Worm (Caenorhabditis elegans) whole organism, L3 larva: ENCODE data around the gene cpg-2.

Experiments used
- R02D3.7 ChIP-seq: fragments of 150-350 bp; optimal IDR thresholded peaks from 2 replicates; lab custom pipeline; 2014; ENCODE audit warnings: missing biosample characterization, missing genetic modification characterization
- ZK546.5 ChIP-seq: sonication (generic microtip); optimal IDR thresholded peaks from 2 replicates; lab custom pipeline; 2017; ENCODE audit warnings: missing biosample characterization, missing genetic modification characterization
- aly-2 ChIP-seq: fragments of 150-350 bp; optimal IDR thresholded peaks from 2 replicates; lab custom pipeline; 2014; ENCODE audit warnings: missing biosample characterization, missing genetic modification characterization
- ama-1 ChIP-seq: fragments of 150-350 bp; optimal IDR thresholded peaks from 2 replicates; lab custom pipeline; 2018
- ceh-16 ChIP-seq: sonication (generic microtip); optimal IDR thresholded peaks from 2 replicates; lab custom pipeline; 2017; ENCODE audit warnings: missing biosample characterization, missing genetic modification characterization
- ceh-28 ChIP-seq: fragments of 150-350 bp; optimal IDR thresholded peaks from 2 replicates; lab custom pipeline; 2014; ENCODE audit warnings: missing biosample characterization, missing genetic modification reagents, missing genetic modification characterization
- ceh-9 ChIP-seq: sonication (generic microtip); optimal IDR thresholded peaks from 2 replicates; lab custom pipeline; 2018; ENCODE audit warnings: missing biosample characterization, missing genetic modification characterization
- egl-27 ChIP-seq: sonication (generic microtip); optimal IDR thresholded peaks from 4 replicates; lab custom pipeline; 2017; ENCODE audit warnings: missing biosample characterization, missing genetic modification reagents, missing genetic modification characterization
- egl-5 ChIP-seq: fragments of 150-350 bp; optimal IDR thresholded peaks from 2 replicates; lab custom pipeline; 2017; ENCODE audit warnings: missing biosample characterization, missing genetic modification reagents, missing genetic modification characterization, inconsistent platforms
- elt-1 ChIP-seq: fragments of 150-350 bp; optimal IDR thresholded peaks from 2 replicates; lab custom pipeline; 2014; ENCODE audit warnings: missing biosample characterization, missing genetic modification characterization
- elt-2 ChIP-seq: sonication (generic microtip); optimal IDR thresholded peaks from 2 replicates; lab custom pipeline; 2016; ENCODE audit warnings: missing genetic modification reagents, mild to moderate bottlenecking, missing genetic modification characterization, missing compliant biosample characterization
- elt-3 ChIP-seq, 3 experiments: fragments of 150-350 bp in 1 of 3; sonication (generic microtip) in 2 of 3; optimal IDR thresholded peaks; 2 replicates in 2 of 3; 4 replicates in 1 of 3; lab custom pipeline; 2014 to 2017; ENCODE audit warnings: missing biosample characterization in 3 of 3, missing genetic modification characterization in 3 of 3
- fos-1 ChIP-seq: fragments of 150-350 bp; optimal IDR thresholded peaks from 2 replicates; lab custom pipeline; 2014; ENCODE audit warnings: missing biosample characterization, missing genetic modification characterization
- hmg-11 ChIP-seq: sonication (generic microtip); optimal IDR thresholded peaks from 2 replicates; lab custom pipeline; 2016; ENCODE audit warnings: missing genetic modification characterization, missing compliant biosample characterization
- jun-1 ChIP-seq: fragments of 150-350 bp; optimal IDR thresholded peaks from 2 replicates; lab custom pipeline; 2014; ENCODE audit warnings: missing biosample characterization, missing genetic modification reagents, missing genetic modification characterization
- lin-15B ChIP-seq: fragments of 150-350 bp; optimal IDR thresholded peaks from 2 replicates; lab custom pipeline; 2014; ENCODE audit warnings: missing biosample characterization, missing genetic modification characterization
- lin-39 ChIP-seq: fragments of 150-350 bp; optimal IDR thresholded peaks from 2 replicates; lab custom pipeline; 2018; ENCODE audit warnings: missing biosample characterization, missing genetic modification reagents, missing genetic modification characterization
- lsy-12 ChIP-seq: sonication (generic microtip); optimal IDR thresholded peaks from 2 replicates; lab custom pipeline; 2016; ENCODE audit warnings: mild to moderate bottlenecking, missing genetic modification characterization, missing compliant biosample characterization
- mdl-1 ChIP-seq: fragments of 150-350 bp; optimal IDR thresholded peaks from 2 replicates; lab custom pipeline; 2014; ENCODE audit warnings: missing biosample characterization, missing genetic modification characterization
- mml-1 ChIP-seq: fragments of 150-350 bp; sonication (generic microtip); optimal IDR thresholded peaks from 3 replicates; lab custom pipeline; 2014; ENCODE audit warnings: missing biosample characterization, missing genetic modification characterization
- nfya-1 ChIP-seq: sonication (generic microtip); optimal IDR thresholded peaks from 2 replicates; lab custom pipeline; 2017; ENCODE audit warnings: missing genetic modification characterization, mild to moderate bottlenecking, missing compliant biosample characterization, antibody characterized with exemption, moderate library complexity; ENCODE audit not compliant: insufficient read depth
- nhr-11 ChIP-seq: fragments of 150-350 bp; optimal IDR thresholded peaks from 2 replicates; lab custom pipeline; 2014; ENCODE audit warnings: missing biosample characterization, missing genetic modification characterization
- nhr-12 ChIP-seq: fragments of 150-350 bp; optimal IDR thresholded peaks from 2 replicates; lab custom pipeline; 2014; ENCODE audit warnings: missing biosample characterization, missing genetic modification characterization
- nhr-23 ChIP-seq: fragments of 150-350 bp; optimal IDR thresholded peaks from 2 replicates; lab custom pipeline; 2014; ENCODE audit warnings: missing biosample characterization, missing genetic modification reagents, missing genetic modification characterization
- nhr-25 ChIP-seq: sonication (generic microtip); optimal IDR thresholded peaks from 2 replicates; lab custom pipeline; 2017; ENCODE audit warnings: missing biosample characterization, missing genetic modification characterization
- nhr-28 ChIP-seq: fragments of 150-350 bp; optimal IDR thresholded peaks from 2 replicates; lab custom pipeline; 2014; ENCODE audit warnings: missing biosample characterization, missing genetic modification characterization
- nhr-43 ChIP-seq: sonication (generic microtip); optimal IDR thresholded peaks from 2 replicates; lab custom pipeline; 2016; ENCODE audit warnings: mild to moderate bottlenecking, missing genetic modification characterization, missing compliant biosample characterization; ENCODE audit not compliant: poor library complexity, severe bottlenecking
- nhr-67 ChIP-seq: fragments of 150-350 bp; optimal IDR thresholded peaks from 2 replicates; lab custom pipeline; 2014; ENCODE audit warnings: missing biosample characterization, missing genetic modification characterization
- nhr-76 ChIP-seq: fragments of 150-350 bp; sonication (generic microtip); optimal IDR thresholded peaks from 5 replicates; lab custom pipeline; 2014; ENCODE audit warnings: missing biosample characterization, missing genetic modification characterization
- pha-4 ChIP-seq: fragments of 150-350 bp; optimal IDR thresholded peaks from 2 replicates; lab custom pipeline; 2014; ENCODE audit warnings: missing biosample characterization, missing genetic modification reagents, missing genetic modification characterization
- pqm-1 ChIP-seq: fragments of 150-350 bp; optimal IDR thresholded peaks from 2 replicates; lab custom pipeline; 2017; ENCODE audit warnings: missing biosample characterization, missing genetic modification characterization, inconsistent platforms
- sea-2 ChIP-seq: fragments of 150-350 bp; sonication (generic microtip); optimal IDR thresholded peaks from 4 replicates; lab custom pipeline; 2014; ENCODE audit warnings: missing biosample characterization, missing genetic modification reagents, missing genetic modification characterization
- skn-1 ChIP-seq: fragments of 150-350 bp; optimal IDR thresholded peaks from 2 replicates; lab custom pipeline; 2014; ENCODE audit warnings: missing biosample characterization, missing genetic modification characterization
- snpc-4 ChIP-seq: fragments of 150-350 bp; optimal IDR thresholded peaks from 2 replicates; lab custom pipeline; 2014; ENCODE audit warnings: missing biosample characterization, missing genetic modification characterization
- tbx-2 ChIP-seq: sonication (generic microtip); optimal IDR thresholded peaks from 2 replicates; lab custom pipeline; 2016; ENCODE audit warnings: mild to moderate bottlenecking, missing genetic modification characterization, missing compliant biosample characterization
- unc-39 ChIP-seq: sonication (generic microtip); optimal IDR thresholded peaks from 4 replicates; lab custom pipeline; 2017; ENCODE audit warnings: missing biosample characterization, missing genetic modification characterization
- unc-62 ChIP-seq: fragments of 150-350 bp; sonication (generic microtip); optimal IDR thresholded peaks from 4 replicates; lab custom pipeline; 2014; ENCODE audit warnings: missing biosample characterization, missing genetic modification reagents, missing genetic modification characterization
- zag-1 ChIP-seq: fragments of 150-350 bp; optimal IDR thresholded peaks from 2 replicates; lab custom pipeline; 2014; ENCODE audit warnings: missing biosample characterization, missing genetic modification characterization
- ztf-11 ChIP-seq: fragments of 150-350 bp; optimal IDR thresholded peaks from 2 replicates; lab custom pipeline; 2014; ENCODE audit warnings: missing biosample characterization, missing genetic modification characterization
- ztf-4 ChIP-seq: fragments of 150-350 bp; optimal IDR thresholded peaks from 2 replicates; lab custom pipeline; 2014; ENCODE audit warnings: missing biosample characterization, missing genetic modification characterization

cpg-2 gene

DNA sequence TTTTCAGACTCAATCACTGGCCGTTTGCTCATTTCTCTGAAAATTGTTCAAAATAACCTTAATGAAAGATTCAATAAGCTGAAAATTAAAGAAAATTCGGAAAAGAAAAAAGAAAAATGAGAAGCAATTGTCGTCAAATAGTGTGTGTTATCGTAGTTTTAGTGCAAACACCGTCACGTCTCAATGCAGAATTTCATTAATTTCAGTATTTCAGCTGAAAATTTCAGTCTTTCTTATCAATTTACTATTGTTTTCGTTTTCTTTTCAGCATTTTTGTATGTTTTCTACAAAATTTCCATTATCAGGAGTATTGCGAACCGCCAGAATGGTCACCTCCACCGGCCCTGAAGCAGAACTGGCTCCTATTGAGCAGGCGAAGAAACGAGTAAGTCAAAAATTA lies 19.1 kb upstream of the cpg-2 start, which contains the start of the genes B0280.9 and rpia-1:
TSS of gene B0280.9 (minus strand) at position 36 of the 400 bp plus-strand sequence.
TSS of gene rpia-1 (plus strand) at position 269 of the 400 bp plus-strand sequence.
- TF ChIP-seq lin-15B (tag; lab: Kevin White, UChicago) (peak; percentile 21), pqm-1 (peak; percentile 56), unc-39 (tag; lab: Kevin White, UChicago) (no peak), elt-3 (tag; optimal IDR thresholded peaks at IDR 0.05; lab: Kevin White, UChicago) (no peak), elt-2 (peak; percentile 68), jun-1 (tag; lab: Kevin White, UChicago) (no peak), nhr-23 (tag; lab: Kevin White, UChicago) (peak; percentile 35), hmg-11 (tag; lab: Kevin White, UChicago) (peak; percentile 23), pha-4 (tag; lab: Kevin White, UChicago) (peak; percentile 59), nfya-1 (peak; percentile 18), skn-1 (peak; percentile 12)

DNA sequence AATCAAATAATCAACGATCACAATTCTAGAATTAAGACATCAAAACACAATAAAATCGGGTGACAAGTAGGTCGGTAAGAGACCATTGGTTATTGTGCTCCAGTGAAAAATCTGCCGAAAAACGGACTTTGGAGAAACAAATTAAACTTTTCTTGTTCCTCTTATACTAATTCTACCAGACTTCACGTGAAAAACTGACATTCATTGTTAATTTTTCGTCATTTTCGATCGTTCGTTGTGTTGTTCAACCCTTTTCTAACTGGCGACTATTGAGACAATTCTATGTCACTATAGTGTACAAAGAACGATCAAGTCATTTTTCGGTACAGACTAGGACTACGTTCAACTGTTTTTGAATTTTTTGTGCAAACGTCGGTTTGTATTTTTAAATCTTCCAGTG lies 16.7 kb upstream of the cpg-2 start:
- no peak for TF ChIP-seq nhr-67 (tag; lab: Kevin White, UChicago)
- TF ChIP-seq elt-2, result peak; percentile 26
- TF ChIP-seq nhr-25, result peak; percentile 42
- peak; percentile 46 for TF ChIP-seq egl-27 (tag; lab: Kevin White, UChicago)
- no peak for TF ChIP-seq unc-62 (GFP tag; lab: Kevin White, UChicago)
- TF ChIP-seq jun-1 (tag; lab: Kevin White, UChicago), result peak; percentile 22
- TF ChIP-seq nhr-43 (tag; lab: Kevin White, UChicago), result peak; percentile 28
- peak; percentile 31 for TF ChIP-seq pha-4 (tag; lab: Kevin White, UChicago)
- TF ChIP-seq nhr-23 (tag; lab: Kevin White, UChicago), result peak; percentile 68
- TF ChIP-seq fos-1, result no peak
- TF ChIP-seq pqm-1, result peak; percentile 63

DNA sequence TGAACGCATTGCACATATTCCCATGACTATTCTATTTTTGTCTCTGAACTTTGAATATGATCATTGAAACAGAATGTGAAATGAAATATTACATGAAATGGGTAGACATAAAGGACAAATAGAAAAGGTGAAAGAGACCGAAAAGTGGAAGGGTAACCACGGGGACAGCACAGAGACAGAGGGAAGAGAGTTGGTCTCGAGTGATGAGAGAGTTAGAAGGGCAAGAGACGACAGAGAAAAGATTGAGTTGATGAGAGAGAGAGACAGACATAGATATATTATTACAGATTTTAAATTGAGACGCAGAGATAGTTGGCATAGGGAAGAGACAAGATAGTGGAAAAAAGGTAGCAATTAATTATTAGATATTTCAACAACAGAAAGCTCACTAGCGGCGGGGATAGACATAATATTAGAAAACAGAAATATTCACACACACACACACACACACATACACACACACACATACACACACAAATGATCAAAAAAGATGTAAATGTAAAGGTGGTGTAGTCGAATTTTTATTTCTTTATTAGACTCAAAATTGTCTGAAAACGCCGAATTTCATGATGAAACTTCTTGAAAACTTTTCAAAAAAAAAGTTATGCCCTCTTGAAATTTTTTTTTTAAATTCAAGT lies 12.9 kb upstream of the cpg-2 start:
- TF ChIP-seq ceh-28 (tag; lab: Kevin White, UChicago), result peak; percentile 41
- TF ChIP-seq sea-2 (GFP tag; lab: Kevin White, UChicago), result no peak
- TF ChIP-seq nhr-23 (tag; lab: Kevin White, UChicago), result peak; percentile 62
- no peak for TF ChIP-seq aly-2
- TF ChIP-seq mdl-1 (tag; lab: Kevin White, UChicago), result peak; percentile 22
- TF ChIP-seq fos-1, result no peak
- TF ChIP-seq elt-3 (tag; optimal IDR thresholded peaks at IDR 0.05; lab: Kevin White, UChicago), result no peak
- TF ChIP-seq ama-1 (lab: Kevin White, UChicago), result no peak
- TF ChIP-seq ztf-11, result no peak
- peak; percentile 76 for TF ChIP-seq jun-1 (tag; lab: Kevin White, UChicago)
- no peak for TF ChIP-seq nhr-12 (tag; lab: Kevin White, UChicago)
- peak; percentile 74 for TF ChIP-seq pqm-1
- no peak for TF ChIP-seq nhr-11 (tag; lab: Kevin White, UChicago)
- peak; percentile 87 for TF ChIP-seq egl-27 (tag; lab: Kevin White, UChicago)
- peak; percentile 45 for TF ChIP-seq elt-1 (tag; lab: Kevin White, UChicago)
- TF ChIP-seq zag-1 (tag; lab: Kevin White, UChicago), result no peak
- no peak for TF ChIP-seq ZK546.5 (tag; lab: Kevin White, UChicago)
- no peak for TF ChIP-seq ceh-16 (tag; lab: Kevin White, UChicago)
- TF ChIP-seq nfya-1, result peak; percentile 73
- no peak for TF ChIP-seq nhr-76 (tag; lab: Kevin White, UChicago)
- TF ChIP-seq snpc-4 (tag; lab: Kevin White, UChicago), result peak; percentile 45
- peak; percentile 85 for TF ChIP-seq nhr-25
- no peak for TF ChIP-seq ceh-9
- TF ChIP-seq pha-4 (tag; lab: Kevin White, UChicago), result peak; percentile 89
- TF ChIP-seq lin-39, result no peak
- TF ChIP-seq hmg-11 (tag; lab: Kevin White, UChicago), result peak; percentile 28
- TF ChIP-seq mml-1, result no peak
- peak; percentile 25 for TF ChIP-seq lin-15B (tag; lab: Kevin White, UChicago)
- TF ChIP-seq tbx-2 (tag; lab: Kevin White, UChicago), result no peak
- TF ChIP-seq lsy-12 (tag; lab: Kevin White, UChicago), result peak; percentile 3
- no peak for TF ChIP-seq ztf-4 (tag; lab: Kevin White, UChicago)
- TF ChIP-seq unc-39 (tag; lab: Kevin White, UChicago), result no peak
- TF ChIP-seq nhr-28, result no peak
- TF ChIP-seq elt-2, result peak; percentile 68
- peak; percentile 59 for TF ChIP-seq nhr-43 (tag; lab: Kevin White, UChicago)
- TF ChIP-seq R02D3.7 (tag; lab: Kevin White, UChicago), result no peak
- no peak for TF ChIP-seq egl-5 (tag; lab: Kevin White, UChicago)
- peak; percentile 71 for TF ChIP-seq skn-1
- no peak for TF ChIP-seq nhr-67 (tag; lab: Kevin White, UChicago)
